Fruit fly (Drosophila melanogaster) whole organism, embryonic: ENCODE results near the gene CG42237.
A peak's percentile ranks its signal among the peaks of the same experiment; 100 is the strongest.

Experiments used
- CG10462 ChIP-seq: fragments of 200-800 bp; sonication (Bioruptor generic); optimal IDR thresholded peaks from 2 replicates; lab custom pipeline; 2016; ENCODE audit warnings: missing biosample characterization, missing genetic modification characterization
- CG11085 ChIP-seq: fragments of 200-800 bp; sonication (Bioruptor generic); IDR thresholded peaks from 2 replicates; pipeline ENCODE4 v1.3.6; 2022; ENCODE audit warnings: missing biosample characterization, missing genetic modification characterization
- CG11560 ChIP-seq: fragments of 200-800 bp; sonication (Bioruptor generic); IDR thresholded peaks from 3 replicates; pipeline ENCODE4 v1.3.6; 2022; ENCODE audit warnings: missing biosample characterization, missing genetic modification characterization
- CG12236 ChIP-seq: fragments of 200-800 bp; sonication (Bioruptor generic); optimal IDR thresholded peaks from 2 replicates; lab custom pipeline; 2016; ENCODE audit warnings: missing biosample characterization, missing genetic modification characterization
- CG12942 ChIP-seq: fragments of 200-800 bp; sonication (Bioruptor generic); optimal IDR thresholded peaks from 3 replicates; lab custom pipeline; 2016; ENCODE audit warnings: missing biosample characterization, missing genetic modification characterization
- CG13424 ChIP-seq: fragments of 200-800 bp; sonication (Bioruptor generic); optimal IDR thresholded peaks from 2 replicates; lab custom pipeline; 2019; ENCODE audit warnings: missing biosample characterization, mild to moderate bottlenecking, missing genetic modification characterization, moderate library complexity
- CG14441 ChIP-seq: fragments of 200-800 bp; sonication (Bioruptor generic); IDR thresholded peaks from 2 replicates; pipeline ENCODE4 v1.3.6; 2022; ENCODE audit warnings: missing biosample characterization, missing genetic modification characterization
- CG15011 ChIP-seq: fragments of 200-800 bp; sonication (Bioruptor generic); optimal IDR thresholded peaks from 3 replicates; lab custom pipeline; 2018; ENCODE audit warnings: missing biosample characterization, mild to moderate bottlenecking, missing genetic modification characterization
- CG17912 ChIP-seq: fragments of 200-800 bp; sonication (Bioruptor generic); optimal IDR thresholded peaks from 2 replicates; lab custom pipeline; 2018; ENCODE audit warnings: missing biosample characterization, mild to moderate bottlenecking, missing genetic modification characterization
- CG3407 ChIP-seq: fragments of 200-800 bp; sonication (Bioruptor generic); optimal IDR thresholded peaks from 2 replicates; lab custom pipeline; 2018; ENCODE audit warnings: missing biosample characterization, mild to moderate bottlenecking, missing genetic modification characterization
- CG34376 ChIP-seq: fragments of 200-800 bp; sonication (Bioruptor generic); optimal IDR thresholded peaks from 2 replicates; lab custom pipeline; 2018; ENCODE audit warnings: missing biosample characterization, mild to moderate bottlenecking, missing genetic modification characterization
- CG3726 ChIP-seq: fragments of 200-800 bp; sonication (Bioruptor generic); IDR thresholded peaks from 3 replicates; pipeline ENCODE4, ENCODE4 v1.3.6; 2022; ENCODE audit warnings: missing biosample characterization, missing genetic modification characterization
- CG4282 ChIP-seq: fragments of 200-800 bp; sonication (Bioruptor generic); optimal IDR thresholded peaks from 2 replicates; lab custom pipeline; 2016; ENCODE audit warnings: missing biosample characterization, missing genetic modification characterization
- CG4854 ChIP-seq: fragments of 200-800 bp; sonication (Bioruptor generic); optimal IDR thresholded peaks from 2 replicates; lab custom pipeline; 2016; ENCODE audit warnings: missing biosample characterization, missing genetic modification characterization, inconsistent platforms
- CG6683 ChIP-seq: fragments of 200-800 bp; sonication (Bioruptor generic); optimal IDR thresholded peaks from 2 replicates; lab custom pipeline; 2017; ENCODE audit warnings: missing biosample characterization, mild to moderate bottlenecking, missing genetic modification characterization, missing genetic modification reagents
- CG6689 ChIP-seq: fragments of 200-800 bp; sonication (Bioruptor generic); IDR thresholded peaks from 2 replicates; pipeline ENCODE4 v1.3.6; 2022; ENCODE audit warnings: missing biosample characterization, missing genetic modification characterization
- CG6854 ChIP-seq: fragments of 200-800 bp; sonication (Bioruptor generic); optimal IDR thresholded peaks from 3 replicates; lab custom pipeline; 2017; ENCODE audit warnings: missing biosample characterization, mild to moderate bottlenecking, missing genetic modification characterization
- CG7357 ChIP-seq: fragments of 200-800 bp; sonication (Bioruptor generic); IDR thresholded peaks from 3 replicates; pipeline ENCODE4 v1.3.6; 2022; ENCODE audit warnings: missing biosample characterization, missing genetic modification characterization
- CG7987 ChIP-seq: fragments of 200-800 bp; sonication (Bioruptor generic); optimal IDR thresholded peaks from 2 replicates; lab custom pipeline; 2018; ENCODE audit warnings: missing biosample characterization, mild to moderate bottlenecking, missing genetic modification characterization, moderate library complexity
- CHES-1-like ChIP-seq: fragments of 200-800 bp; sonication (Bioruptor generic); optimal IDR thresholded peaks from 2 replicates; lab custom pipeline; 2016; ENCODE audit warnings: missing biosample characterization, missing genetic modification characterization
- Doc2 ChIP-seq: fragments of 200-800 bp; sonication (Bioruptor generic); IDR thresholded peaks from 2 replicates; pipeline ENCODE4 v1.3.6; 2022; ENCODE audit warnings: missing biosample characterization, missing genetic modification characterization
- Drgx ChIP-seq: fragments of 200-800 bp; sonication (Bioruptor generic); IDR thresholded peaks from 2 replicates; pipeline ENCODE4 v1.3.6; 2022; ENCODE audit warnings: missing biosample characterization, missing genetic modification characterization
- Elba2 ChIP-seq: fragments of 200-800 bp; sonication (Bioruptor generic); optimal IDR thresholded peaks from 3 replicates; lab custom pipeline; 2016; ENCODE audit warnings: missing biosample characterization, missing genetic modification characterization
- Ets97D ChIP-seq: fragments of 200-800 bp; sonication (Bioruptor generic); optimal IDR thresholded peaks from 3 replicates; lab custom pipeline; 2016; ENCODE audit warnings: missing biosample characterization, missing genetic modification characterization
- Gsc ChIP-seq: fragments of 200-800 bp; sonication (Bioruptor generic); IDR thresholded peaks from 2 replicates; pipeline ENCODE4 v1.3.6; 2022; ENCODE audit warnings: missing biosample characterization, missing genetic modification characterization
- Lim3 ChIP-seq: fragments of 200-800 bp; sonication (Bioruptor generic); IDR thresholded peaks from 2 replicates; pipeline ENCODE4 v1.3.6; 2022; ENCODE audit warnings: missing biosample characterization, missing genetic modification characterization
- Med ChIP-seq: fragments of 200-800 bp; sonication (Bioruptor generic); peaks from one replicate; lab custom pipeline; 2016; ENCODE audit warnings: missing biosample characterization, missing genetic modification characterization, mild to moderate bottlenecking, inconsistent platforms, moderate library complexity
- Opbp ChIP-seq: fragments of 200-800 bp; sonication (Bioruptor generic); IDR thresholded peaks from 3 replicates; pipeline ENCODE4 v1.3.6; 2022; ENCODE audit warnings: missing biosample characterization, missing genetic modification characterization; ENCODE audit not compliant: partially characterized antibody
- PHDP ChIP-seq: fragments of 200-800 bp; sonication (Bioruptor generic); optimal IDR thresholded peaks from 3 replicates; lab custom pipeline; 2018; ENCODE audit warnings: missing biosample characterization, mild to moderate bottlenecking, missing genetic modification characterization, moderate library complexity
- Ptx1 ChIP-seq: fragments of 200-800 bp; sonication (Bioruptor generic); IDR thresholded peaks from 2 replicates; pipeline ENCODE4 v1.3.6; 2022; ENCODE audit warnings: missing biosample characterization, missing genetic modification characterization
- Rx ChIP-seq: fragments of 200-800 bp; sonication (Bioruptor generic); IDR thresholded peaks from 2 replicates; pipeline ENCODE4 v1.3.6; 2022; ENCODE audit warnings: missing biosample characterization, missing genetic modification characterization
- abd-A ChIP-seq: fragments of 200-800 bp; sonication (Bioruptor generic); optimal IDR thresholded peaks from 3 replicates; lab custom pipeline; 2019; ENCODE audit warnings: missing biosample characterization, mild to moderate bottlenecking, missing genetic modification characterization, moderate library complexity
- ara ChIP-seq: fragments of 200-800 bp; sonication (Bioruptor generic); IDR thresholded peaks from 2 replicates; pipeline ENCODE4 v1.3.6; 2022; ENCODE audit warnings: missing biosample characterization, missing genetic modification characterization
- ase ChIP-seq: fragments of 200-800 bp; sonication (Bioruptor generic); IDR thresholded peaks from 3 replicates; pipeline ENCODE4 v1.3.6; 2022; ENCODE audit warnings: missing biosample characterization, missing genetic modification characterization
- az2 ChIP-seq: fragments of 200-800 bp; sonication (Bioruptor generic); optimal IDR thresholded peaks from 3 replicates; lab custom pipeline; 2016; ENCODE audit warnings: missing biosample characterization, missing genetic modification characterization
- br ChIP-seq: fragments of >200 bp; optimal IDR thresholded peaks from 2 replicates; lab custom pipeline; 2017
- chm ChIP-seq: fragments of 200-800 bp; sonication (Bioruptor generic); IDR thresholded peaks from 2 replicates; pipeline ENCODE4 v1.3.6; 2022; ENCODE audit warnings: missing biosample characterization, missing genetic modification characterization
- chn ChIP-seq: fragments of 200-800 bp; sonication (Bioruptor generic); optimal IDR thresholded peaks from 2 replicates; lab custom pipeline; 2016; ENCODE audit warnings: missing biosample characterization, missing genetic modification characterization
- ci ChIP-seq: fragments of 200-800 bp; sonication (Bioruptor generic); IDR thresholded peaks from 3 replicates; pipeline ENCODE4 v1.3.6; 2022; ENCODE audit warnings: missing biosample characterization, missing genetic modification characterization
- cwo ChIP-seq: fragments of 200-800 bp; sonication (Bioruptor generic); optimal IDR thresholded peaks from 3 replicates; lab custom pipeline; 2017; ENCODE audit warnings: missing biosample characterization, missing genetic modification characterization, mild to moderate bottlenecking, moderate library complexity, missing genetic modification reagents
- da ChIP-seq: fragments of 200-800 bp; sonication (Bioruptor generic); optimal IDR thresholded peaks from 2 replicates; lab custom pipeline; 2016; ENCODE audit warnings: missing biosample characterization, missing genetic modification characterization
- emc ChIP-seq: fragments of 200-800 bp; sonication (Bioruptor generic); optimal IDR thresholded peaks from 2 replicates; lab custom pipeline; 2016; ENCODE audit warnings: missing biosample characterization, missing genetic modification characterization
- h ChIP-seq: fragments of >200 bp; optimal IDR thresholded peaks from 2 replicates; lab custom pipeline; 2017
- ham ChIP-seq: fragments of 200-800 bp; sonication (Bioruptor generic); IDR thresholded peaks from 2 replicates; pipeline ENCODE4 v1.3.6; 2022; ENCODE audit warnings: missing biosample characterization, missing genetic modification characterization
- her ChIP-seq: fragments of 200-800 bp; sonication (Bioruptor generic); optimal IDR thresholded peaks from 2 replicates; lab custom pipeline; 2016; ENCODE audit warnings: missing biosample characterization, missing genetic modification characterization
- ind ChIP-seq: fragments of 200-800 bp; sonication (Bioruptor generic); optimal IDR thresholded peaks from 3 replicates; lab custom pipeline; 2016; ENCODE audit warnings: missing biosample characterization, missing genetic modification characterization
- insv ChIP-seq, 2 experiments: fragments of 200-800 bp; sonication (Bioruptor generic); optimal IDR thresholded peaks; 3 replicates each; lab custom pipeline; 2016 to 2018; ENCODE audit warnings: missing biosample characterization in 2 of 2, missing genetic modification characterization in 2 of 2
- kni ChIP-seq: fragments of 200-800 bp; sonication (Bioruptor generic); optimal IDR thresholded peaks from 3 replicates; lab custom pipeline; 2017; ENCODE audit warnings: mild to moderate bottlenecking, missing biosample characterization, missing genetic modification reagents, missing genetic modification characterization
- nerfin-2 ChIP-seq: fragments of 200-800 bp; sonication (Bioruptor generic); IDR thresholded peaks from 2 replicates; pipeline ENCODE4 v1.3.6; 2022; ENCODE audit warnings: missing biosample characterization, missing genetic modification characterization; ENCODE audit not compliant: partially characterized antibody
- pita ChIP-seq: fragments of 200-800 bp; sonication (Bioruptor generic); optimal IDR thresholded peaks from 2 replicates; lab custom pipeline; 2017; ENCODE audit warnings: missing biosample characterization, mild to moderate bottlenecking, missing genetic modification characterization
- scrt ChIP-seq: fragments of 200-800 bp; sonication (Bioruptor generic); optimal IDR thresholded peaks from 2 replicates; lab custom pipeline; 2018; ENCODE audit warnings: missing biosample characterization, mild to moderate bottlenecking, missing genetic modification characterization, moderate library complexity
- sd ChIP-seq: fragments of 200-800 bp; sonication (Bioruptor generic); optimal IDR thresholded peaks from 3 replicates; lab custom pipeline; 2018; ENCODE audit warnings: missing biosample characterization, mild to moderate bottlenecking, missing genetic modification characterization, moderate library complexity
- tio ChIP-seq: fragments of 200-800 bp; sonication (Bioruptor generic); optimal IDR thresholded peaks from 2 replicates; lab custom pipeline; 2017; ENCODE audit warnings: missing biosample characterization, missing genetic modification characterization, inconsistent platforms

Gene CG42237

DNA sequence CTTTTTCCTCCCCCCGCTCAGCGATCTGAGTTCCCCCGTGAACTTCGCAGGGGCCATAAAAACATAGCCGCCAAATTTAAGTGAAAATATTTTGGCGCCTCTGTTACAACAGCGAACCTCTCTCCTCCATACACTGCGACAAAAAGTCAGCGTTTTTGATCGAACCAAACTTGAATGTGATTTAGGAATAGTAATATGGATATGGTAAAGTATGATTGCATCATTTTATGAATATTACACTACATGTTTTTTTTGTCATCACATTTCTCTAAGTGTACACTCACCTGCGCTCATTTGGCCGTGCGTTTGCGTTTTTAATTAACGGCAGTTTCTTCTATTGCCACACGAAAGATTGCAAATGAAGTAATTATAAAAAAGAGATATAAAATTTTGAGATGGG lies 20.8 kb downstream of the CG42237 start (continued):
- TF ChIP-seq CG15011 (peak; percentile 20), CG3407 (peak; percentile 53), cwo (peak; percentile 39), CG11560 (tag; lab: Robert Waterston, UW) (no peak), Rx (GFP tag; lab: Robert Waterston, UW) (peak; percentile 48; the same call in 1 of the 2 replicates), ind (peak; percentile 74), chm (GFP tag; lab: Robert Waterston, UW) (no peak; the same call in 1 of the 2 replicates), her (GFP tag; lab: Kevin White, UChicago) (no peak), abd-A (tag; lab: Kevin White, UChicago) (no peak), PHDP (tag; lab: Kevin White, UChicago) (peak; percentile 48), CG34376 (GFP tag; lab: Kevin White, UChicago) (no peak), az2 (peak; percentile 60), CG14441 (peak; percentile 53), Lim3 (GFP tag; lab: Robert Waterston, UW) (no peak), emc (GFP tag; lab: Kevin White, UChicago) (no peak), chn (peak; percentile 25), CG6683 (GFP tag; lab: Kevin White, UChicago) (no peak), kni (GFP tag; lab: Kevin White, UChicago) (no peak), CG12236 (GFP tag; lab: Kevin White, UChicago) (no peak), tio (GFP tag; lab: Kevin White, UChicago) (peak; percentile 27), CG7357 (GFP tag; lab: Robert Waterston, UW) (no peak), ham (no peak), CG4282 (no peak), scrt (no peak), Opbp (GFP tag; lab: Robert Waterston, UW) (no peak), da (GFP tag; lab: Kevin White, UChicago) (no peak), Ptx1 (peak; percentile 76), sd (tag; lab: Kevin White, UChicago) (no peak), insv (GFP tag; optimal IDR thresholded peaks at IDR 0.05; lab: Kevin White, UChicago) (no peak), ara (GFP tag; lab: Robert Waterston, UW) (peak; percentile 23; the same call in 1 of the 2 replicates), pita (GFP tag; lab: Kevin White, UChicago) (no peak), Gsc (0 out of 2 replicates have a peak, but pooled peaks have one; percentile 31), Drgx (GFP tag; lab: Robert Waterston, UW) (peak; percentile 75), Elba2 (GFP tag; lab: Kevin White, UChicago) (no peak), br (lab: Kevin White, UChicago) (no peak), CG3726 (GFP tag; lab: Robert Waterston, UW) (0 out of 3 replicates have a peak, but pooled peaks have one; percentile 41), ci (GFP tag; lab: Robert Waterston, UW) (peak; percentile 88), CG17912 (GFP tag; lab: Kevin White, UChicago) (no peak), CG12942 (GFP tag; lab: Kevin White, UChicago) (peak; percentile 48), Doc2 (GFP tag; lab: Robert Waterston, UW) (0 out of 2 replicates have a peak, but pooled peaks have one; percentile 33), CG6689 (GFP tag; lab: Robert Waterston, UW) (peak; percentile 50), h (lab: Kevin White, UChicago) (no peak), CHES-1-like (peak; percentile 13), ase (GFP tag; lab: Robert Waterston, UW) (peak; percentile 62; the same call in 1 of the 3 replicates), CG6854 (no peak), CG7987 (no peak), Med (GFP tag; lab: Kevin White, UChicago) (peak; percentile 89), CG13424 (tag; lab: Kevin White, UChicago) (peak; percentile 64), nerfin-2 (no peak), Ets97D (GFP tag; lab: Kevin White, UChicago) (no peak), CG4854 (GFP tag; lab: Kevin White, UChicago) (peak; percentile 31), CG11085 (GFP tag; lab: Robert Waterston, UW) (no peak), CG10462 (GFP tag; lab: Kevin White, UChicago) (peak; percentile 17)
